Worm (Caenorhabditis elegans) whole organism, L2 larva: Measurements from ENCODE around the gene F35A5.8.

Source experiments
- C34F6.9 ChIP-seq: fragments of 150-350 bp; optimal IDR thresholded peaks from 2 replicates; lab custom pipeline; 2014; ENCODE audit warnings: missing biosample characterization, missing genetic modification characterization
- F13H6.1 ChIP-seq: sonication (generic microtip); optimal IDR thresholded peaks from 2 replicates; lab custom pipeline; 2016; ENCODE audit warnings: missing genetic modification characterization, missing compliant biosample characterization
- R02D3.7 ChIP-seq: fragments of 150-350 bp; optimal IDR thresholded peaks from 2 replicates; lab custom pipeline; 2014; ENCODE audit warnings: missing biosample characterization, missing genetic modification characterization
- Y55F3AM.14 ChIP-seq: fragments of 200-800 bp; sonication (Bioruptor generic); optimal IDR thresholded peaks from 2 replicates; lab custom pipeline; 2018; ENCODE audit warnings: mild to moderate bottlenecking, missing genetic modification characterization, missing compliant biosample characterization
- ZK546.5 ChIP-seq: sonication (generic microtip); optimal IDR thresholded peaks from 2 replicates; lab custom pipeline; 2017; ENCODE audit warnings: missing biosample characterization, missing genetic modification characterization
- alr-1 ChIP-seq: fragments of 150-350 bp; optimal IDR thresholded peaks from 2 replicates; lab custom pipeline; 2014; ENCODE audit warnings: missing biosample characterization, missing genetic modification characterization
- aly-2 ChIP-seq: fragments of 150-350 bp; optimal IDR thresholded peaks from 2 replicates; lab custom pipeline; 2014; ENCODE audit warnings: missing biosample characterization, missing genetic modification characterization
- ama-1 ChIP-seq: fragments of 150-350 bp; optimal IDR thresholded peaks from 2 replicates; lab custom pipeline; 2018; ENCODE audit warnings: inconsistent platforms
- blmp-1 ChIP-seq: sonication (generic microtip); optimal IDR thresholded peaks from 2 replicates; lab custom pipeline; 2017; ENCODE audit warnings: missing genetic modification characterization, mild to moderate bottlenecking, missing compliant biosample characterization, antibody characterized with exemption, moderate library complexity; ENCODE audit not compliant: insufficient read depth
- ceh-16 ChIP-seq: fragments of 150-350 bp; optimal IDR thresholded peaks from 2 replicates; lab custom pipeline; 2014; ENCODE audit warnings: missing biosample characterization, missing genetic modification characterization
- ceh-82 ChIP-seq: fragments of 150-350 bp; optimal IDR thresholded peaks from 2 replicates; lab custom pipeline; 2014; ENCODE audit warnings: missing biosample characterization, missing genetic modification characterization
- crh-2 ChIP-seq: sonication (generic microtip); optimal IDR thresholded peaks from 2 replicates; lab custom pipeline; 2017; ENCODE audit warnings: missing biosample characterization, missing genetic modification characterization
- dmd-4 ChIP-seq: sonication (generic microtip); optimal IDR thresholded peaks from 2 replicates; lab custom pipeline; 2017; ENCODE audit warnings: missing biosample characterization, missing genetic modification characterization
- egl-27 ChIP-seq: sonication (generic microtip); optimal IDR thresholded peaks from 3 replicates; lab custom pipeline; 2017; ENCODE audit warnings: missing biosample characterization, missing genetic modification reagents, missing genetic modification characterization
- elt-1 ChIP-seq: fragments of 150-350 bp; optimal IDR thresholded peaks from 2 replicates; lab custom pipeline; 2014; ENCODE audit warnings: missing biosample characterization, missing genetic modification characterization
- elt-3 ChIP-seq: sonication (generic microtip); optimal IDR thresholded peaks from 2 replicates; lab custom pipeline; 2017; ENCODE audit warnings: missing biosample characterization, missing genetic modification characterization
- fos-1 ChIP-seq: fragments of 150-350 bp; optimal IDR thresholded peaks from 2 replicates; lab custom pipeline; 2014; ENCODE audit warnings: missing biosample characterization, missing genetic modification characterization
- gmeb-1 ChIP-seq: fragments of 150-350 bp; optimal IDR thresholded peaks from 2 replicates; lab custom pipeline; 2014; ENCODE audit warnings: missing biosample characterization, missing genetic modification characterization
- lin-11 ChIP-seq: fragments of 150-350 bp; sonication (generic microtip); optimal IDR thresholded peaks from 2 replicates; lab custom pipeline; 2014; ENCODE audit warnings: missing biosample characterization, missing genetic modification characterization, inconsistent platforms, mixed read lengths
- lin-13 ChIP-seq: fragments of 150-350 bp; optimal IDR thresholded peaks from 2 replicates; lab custom pipeline; 2014; ENCODE audit warnings: missing biosample characterization, missing genetic modification reagents, missing genetic modification characterization
- lin-39 ChIP-seq: fragments of 150-350 bp; optimal IDR thresholded peaks from 2 replicates; lab custom pipeline; 2014; ENCODE audit warnings: missing biosample characterization, missing genetic modification reagents, missing genetic modification characterization
- lsy-2 ChIP-seq, 2 experiments: fragments of 150-350 bp in 1 of 2; sonication (generic microtip) in 1 of 2; optimal IDR thresholded peaks; 2 replicates each; lab custom pipeline; 2014 to 2017; ENCODE audit warnings: missing biosample characterization in 2 of 2, missing genetic modification characterization in 2 of 2
- mab-5 ChIP-seq: fragments of 150-350 bp; optimal IDR thresholded peaks from 2 replicates; lab custom pipeline; 2014; ENCODE audit warnings: missing biosample characterization, missing genetic modification characterization
- mbf-1 ChIP-seq: sonication (generic microtip); optimal IDR thresholded peaks from 2 replicates; lab custom pipeline; 2017; ENCODE audit warnings: missing biosample characterization, missing genetic modification characterization
- mdl-1 ChIP-seq, 2 experiments: fragments of 150-350 bp in 1 of 2; sonication (generic microtip) in 1 of 2; optimal IDR thresholded peaks; 2 replicates each; lab custom pipeline; 2017; ENCODE audit warnings: missing biosample characterization in 2 of 2, missing genetic modification characterization in 2 of 2
- nhr-10 ChIP-seq: sonication (generic microtip); optimal IDR thresholded peaks from 2 replicates; lab custom pipeline; 2017; ENCODE audit warnings: missing biosample characterization, missing genetic modification characterization
- nhr-11 ChIP-seq: fragments of 150-350 bp; optimal IDR thresholded peaks from 2 replicates; lab custom pipeline; 2014; ENCODE audit warnings: missing biosample characterization, missing genetic modification characterization
- nhr-12 ChIP-seq: fragments of 150-350 bp; optimal IDR thresholded peaks from 2 replicates; lab custom pipeline; 2014; ENCODE audit warnings: missing biosample characterization, missing genetic modification characterization
- nhr-129 ChIP-seq: fragments of 150-350 bp; optimal IDR thresholded peaks from 2 replicates; lab custom pipeline; 2014; ENCODE audit warnings: missing biosample characterization, missing genetic modification characterization
- nhr-21 ChIP-seq: fragments of 150-350 bp; optimal IDR thresholded peaks from 2 replicates; lab custom pipeline; 2014; ENCODE audit warnings: missing biosample characterization, missing genetic modification characterization
- nhr-23 ChIP-seq: fragments of 150-350 bp; optimal IDR thresholded peaks from 2 replicates; lab custom pipeline; 2014; ENCODE audit warnings: missing biosample characterization, missing genetic modification reagents, missing genetic modification characterization
- nhr-237 ChIP-seq: fragments of 150-350 bp; optimal IDR thresholded peaks from 2 replicates; lab custom pipeline; 2014; ENCODE audit warnings: missing biosample characterization, missing genetic modification characterization
- nhr-25 ChIP-seq: fragments of 150-350 bp; sonication (generic microtip); optimal IDR thresholded peaks from 3 replicates; lab custom pipeline; 2014; ENCODE audit warnings: missing biosample characterization, missing genetic modification characterization
- nhr-6 ChIP-seq: fragments of 150-350 bp; optimal IDR thresholded peaks from 2 replicates; lab custom pipeline; 2014; ENCODE audit warnings: missing biosample characterization, missing genetic modification characterization
- nhr-77 ChIP-seq: fragments of 150-350 bp; optimal IDR thresholded peaks from 2 replicates; lab custom pipeline; 2014; ENCODE audit warnings: missing biosample characterization, missing genetic modification characterization
- peb-1 ChIP-seq: fragments of 150-350 bp; optimal IDR thresholded peaks from 2 replicates; lab custom pipeline; 2014; ENCODE audit warnings: missing biosample characterization, missing genetic modification characterization
- sem-4 ChIP-seq: fragments of 150-350 bp; optimal IDR thresholded peaks from 2 replicates; lab custom pipeline; 2014; ENCODE audit warnings: missing biosample characterization, missing genetic modification reagents, missing genetic modification characterization
- skn-1 ChIP-seq: sonication (generic microtip); optimal IDR thresholded peaks from 2 replicates; lab custom pipeline; 2017; ENCODE audit warnings: missing biosample characterization, missing genetic modification characterization
- sma-3 ChIP-seq: sonication (generic microtip); optimal IDR thresholded peaks from 2 replicates; lab custom pipeline; 2016; ENCODE audit warnings: missing genetic modification reagents, missing genetic modification characterization, missing compliant biosample characterization
- sma-9 ChIP-seq, 2 experiments: fragments of 150-350 bp in 1 of 2; sonication (generic microtip) in 1 of 2; optimal IDR thresholded peaks; 2 replicates each; lab custom pipeline; 2014 to 2016; ENCODE audit warnings: missing genetic modification characterization in 2 of 2, mild to moderate bottlenecking in 1 of 2, missing biosample characterization in 1 of 2, missing compliant biosample characterization in 1 of 2, missing genetic modification reagents in 1 of 2, moderate library complexity in 1 of 2
- snpc-4 ChIP-seq: fragments of 150-350 bp; optimal IDR thresholded peaks from 2 replicates; lab custom pipeline; 2014; ENCODE audit warnings: missing biosample characterization, missing genetic modification characterization
- unc-39 ChIP-seq: fragments of 150-350 bp; optimal IDR thresholded peaks from 2 replicates; lab custom pipeline; 2014; ENCODE audit warnings: missing biosample characterization, missing genetic modification characterization
- unc-55 ChIP-seq: fragments of 150-350 bp; sonication (generic microtip); optimal IDR thresholded peaks from 3 replicates; lab custom pipeline; 2014; ENCODE audit warnings: missing biosample characterization, missing genetic modification reagents, missing genetic modification characterization
- unc-62 ChIP-seq: fragments of 150-350 bp; optimal IDR thresholded peaks from 2 replicates; lab custom pipeline; 2014; ENCODE audit warnings: missing biosample characterization, missing genetic modification reagents, missing genetic modification characterization
- zag-1 ChIP-seq: fragments of 150-350 bp; optimal IDR thresholded peaks from 2 replicates; lab custom pipeline; 2014; ENCODE audit warnings: missing biosample characterization, missing genetic modification characterization
- ztf-1 ChIP-seq: fragments of 200-800 bp; sonication (Bioruptor generic); conservative IDR thresholded peaks from 2 replicates; pipeline ENCODE4 v1.3.6; 2022; ENCODE audit warnings: missing genetic modification characterization, missing compliant biosample characterization
- ztf-11 ChIP-seq: sonication (generic microtip); optimal IDR thresholded peaks from 2 replicates; lab custom pipeline; 2017; ENCODE audit warnings: missing biosample characterization, missing genetic modification characterization
- ztf-4 ChIP-seq: fragments of 150-350 bp; optimal IDR thresholded peaks from 2 replicates; lab custom pipeline; 2014; ENCODE audit warnings: missing biosample characterization, missing genetic modification characterization

F35A5.8 gene

ce11 chrX:3839172-3839571, 35.9 kb upstream of the F35A5.8 start:
- TF ChIP-seq sem-4 (tag; lab: Kevin White, UChicago) (peak; percentile 55), blmp-1 (peak; percentile 63), fos-1 (tag; lab: Kevin White, UChicago) (peak; percentile 3), nhr-12 (tag; lab: Kevin White, UChicago) (no peak), sma-3 (peak; percentile 2), nhr-25 (tag; lab: Kevin White, UChicago) (no peak), nhr-23 (tag; lab: Kevin White, UChicago) (no peak), unc-55 (no peak), unc-62 (GFP tag; lab: Kevin White, UChicago) (no peak), ztf-4 (tag; lab: Kevin White, UChicago) (peak; percentile 18), mab-5 (tag; lab: Kevin White, UChicago) (no peak), R02D3.7 (no peak), F13H6.1 (peak; percentile 88), ztf-1 (no peak), ceh-82 (no peak), gmeb-1 (no peak), nhr-6 (tag; lab: Kevin White, UChicago) (peak; percentile 46), C34F6.9 (tag; lab: Kevin White, UChicago) (no peak), ZK546.5 (tag; lab: Kevin White, UChicago) (no peak), skn-1 (tag; lab: Kevin White, UChicago) (no peak), zag-1 (tag; lab: Kevin White, UChicago) (no peak), aly-2 (tag; lab: Kevin White, UChicago) (no peak), nhr-11 (tag; lab: Kevin White, UChicago) (no peak), dmd-4 (no peak), lin-11 (tag; lab: Kevin White, UChicago) (no peak), lin-39 (tag; lab: Kevin White, UChicago) (no peak), elt-3 (tag; lab: Kevin White, UChicago) (no peak), egl-27 (tag; lab: Kevin White, UChicago) (peak; percentile 13), unc-39 (tag; lab: Kevin White, UChicago) (no peak), ceh-16 (peak; percentile 1), elt-1 (tag; lab: Kevin White, UChicago) (no peak), alr-1 (tag; lab: Kevin White, UChicago) (no peak), Y55F3AM.14 (GFP tag; lab: Kevin White, UChicago) (no peak), ama-1 (lab: Kevin White, UChicago) (no peak), nhr-21 (tag; lab: Kevin White, UChicago) (no peak), mdl-1 (tag; optimal IDR thresholded peaks at IDR 0.05; lab: Kevin White, UChicago) (no peak), mbf-1 (tag; lab: Kevin White, UChicago) (no peak), nhr-77 (tag; lab: Kevin White, UChicago) (no peak), sma-9 (GFP tag; optimal IDR thresholded peaks at IDR 0.05; lab: Kevin White, UChicago) (peak; percentile 89), sma-9 (tag; optimal IDR thresholded peaks at IDR 0.05; lab: Kevin White, UChicago) (no peak), nhr-129 (peak; percentile 83), crh-2 (tag; lab: Kevin White, UChicago) (no peak), nhr-10 (tag; lab: Kevin White, UChicago) (no peak), snpc-4 (tag; lab: Kevin White, UChicago) (no peak), peb-1 (no peak), nhr-237 (tag; lab: Kevin White, UChicago) (no peak), lin-13 (GFP tag; lab: Kevin White, UChicago) (no peak), ztf-11 (tag; lab: Kevin White, UChicago) (no peak), lsy-2 (tag; optimal IDR thresholded peaks at IDR 0.05; lab: Kevin White, UChicago) (peak in 1 of 2 experiments; percentile 64)
- TF ChIP-seq, all 48 proteins: peak for 12
